Fruit fly (Drosophila melanogaster): ENCODE data around the gene mas.

dm6 chr3L:4148406-4148975 lies 18.8 kb downstream of the mas start, which contains the start of gene CG1299:
- TF ChIP-seq EcR (GFP tag; optimal IDR thresholded peaks at IDR 0.05) = peak; percentile 34
- TF ChIP-seq fd96Ca (GFP tag; IDR thresholded peaks at IDR 0.05) = no peak
- peak; percentile 8 for TF ChIP-seq Pif1B (GFP tag; optimal IDR thresholded peaks at IDR 0.05)
- no peak for TF ChIP-seq CG14655 (GFP tag; optimal IDR thresholded peaks at IDR 0.05)
- no peak for TF ChIP-seq CG10348 (GFP tag; IDR thresholded peaks at IDR 0.05)
- no peak for TF ChIP-seq CG8159 (tag; optimal IDR thresholded peaks at IDR 0.05)
- TF ChIP-seq CG15710 (tag; optimal IDR thresholded peaks at IDR 0.05) = no peak
- no peak for TF ChIP-seq Snoo (tag; optimal IDR thresholded peaks at IDR 0.05)

Data from whole organism, pupa.